Fruit fly (Drosophila melanogaster) S2 (cell line): Measurements from ENCODE around the gene Cad89D.

Experiments
- CG8478 ChIP-seq: fragments of >200 bp; optimal IDR thresholded peaks from 2 replicates; lab custom pipeline; 2018
- CTCF ChIP-seq, 2 experiments: fragments of >200 bp; optimal IDR thresholded peaks; 2 replicates each; lab custom pipeline; 2018

dm6 chr3R:16468556-16468955, 26.7 kb downstream of the Cad89D start:
- TF ChIP-seq CG8478 (lab: Kevin White, UChicago): no peak
- TF ChIP-seq CTCF (optimal IDR thresholded peaks at IDR 0.05; lab: Kevin White, UChicago): no peak
